Fruit fly (Drosophila melanogaster) whole organism, adult: ENCODE results near the gene Miga.
A peak's percentile ranks its signal among the peaks of the same experiment; 100 is the strongest.

Experiments used
- CG11617 ChIP-seq: fragments of 200-800 bp; sonication (Bioruptor generic); optimal IDR thresholded peaks from 2 replicates; lab custom pipeline; 2017; ENCODE audit warnings: mild to moderate bottlenecking, missing biosample characterization, missing genetic modification reagents, missing genetic modification characterization
- CG12768 ChIP-seq: fragments of 200-800 bp; sonication (Bioruptor generic); optimal IDR thresholded peaks from 2 replicates; lab custom pipeline; 2017; ENCODE audit warnings: missing biosample characterization, missing genetic modification characterization, mild to moderate bottlenecking, moderate library complexity, missing genetic modification reagents
- CG14711 ChIP-seq: fragments of 200-800 bp; sonication (Bioruptor generic); optimal IDR thresholded peaks from 2 replicates; lab custom pipeline; 2018; ENCODE audit warnings: missing biosample characterization, mild to moderate bottlenecking, missing genetic modification characterization, moderate library complexity
- CG1620 ChIP-seq: fragments of 200-800 bp; sonication (Bioruptor generic); optimal IDR thresholded peaks from 2 replicates; lab custom pipeline; 2016; ENCODE audit warnings: missing biosample characterization, missing genetic modification characterization
- CG33017 ChIP-seq: fragments of 200-800 bp; sonication (Bioruptor generic); optimal IDR thresholded peaks from 2 replicates; lab custom pipeline; 2018; ENCODE audit warnings: missing biosample characterization, mild to moderate bottlenecking, missing genetic modification characterization, moderate library complexity
- CG5204 ChIP-seq: fragments of 200-800 bp; sonication (Bioruptor generic); optimal IDR thresholded peaks from 2 replicates; lab custom pipeline; 2016; ENCODE audit warnings: missing biosample characterization, missing genetic modification characterization
- CG7045 ChIP-seq: fragments of 200-800 bp; sonication (Bioruptor generic); optimal IDR thresholded peaks from 2 replicates; lab custom pipeline; 2017; ENCODE audit warnings: missing biosample characterization, mild to moderate bottlenecking, missing genetic modification characterization
- CG7101 ChIP-seq: fragments of 200-800 bp; sonication (Bioruptor generic); optimal IDR thresholded peaks from 2 replicates; lab custom pipeline; 2018; ENCODE audit warnings: missing biosample characterization, mild to moderate bottlenecking, missing genetic modification characterization, moderate library complexity
- Clk ChIP-seq: fragments of 200-800 bp; sonication (Bioruptor generic); optimal IDR thresholded peaks from 2 replicates; lab custom pipeline; 2017; ENCODE audit warnings: missing biosample characterization, missing genetic modification characterization
- Crg-1 ChIP-seq: fragments of 200-800 bp; sonication (Bioruptor generic); optimal IDR thresholded peaks from 2 replicates; lab custom pipeline; 2016; ENCODE audit warnings: missing biosample characterization, missing genetic modification characterization
- Hr96 ChIP-seq: fragments of 200-800 bp; sonication (Bioruptor generic); optimal IDR thresholded peaks from 2 replicates; lab custom pipeline; 2016; ENCODE audit warnings: missing biosample characterization, missing genetic modification characterization
- Mnt ChIP-seq: fragments of 200-800 bp; sonication (Bioruptor generic); optimal IDR thresholded peaks from 2 replicates; lab custom pipeline; 2016; ENCODE audit warnings: missing biosample characterization, mild to moderate bottlenecking, missing genetic modification characterization
- bab1 ChIP-seq: fragments of 200-800 bp; sonication (Bioruptor generic); optimal IDR thresholded peaks from 3 replicates; lab custom pipeline; 2019; ENCODE audit warnings: missing biosample characterization, mild to moderate bottlenecking, missing genetic modification characterization, moderate library complexity
- cic ChIP-seq: fragments of 200-800 bp; sonication (Bioruptor generic); optimal IDR thresholded peaks from 2 replicates; lab custom pipeline; 2017; ENCODE audit warnings: missing biosample characterization, mild to moderate bottlenecking, missing genetic modification characterization, moderate library complexity
- cnc ChIP-seq, 2 experiments: fragments of >200 bp; optimal IDR thresholded peaks; 2 replicates each; lab custom pipeline; 2017
- kay ChIP-seq: fragments of 200-800 bp; sonication (Bioruptor generic); peaks from one replicate; lab custom pipeline; 2016; ENCODE audit warnings: missing biosample characterization, missing genetic modification characterization, borderline replicate concordance
- ovo ChIP-seq: fragments of 200-800 bp; sonication (Bioruptor generic); optimal IDR thresholded peaks from 2 replicates; lab custom pipeline; 2016; ENCODE audit warnings: missing biosample characterization, missing genetic modification characterization
- pad ChIP-seq: fragments of 200-800 bp; sonication (Bioruptor generic); optimal IDR thresholded peaks from 3 replicates; lab custom pipeline; 2017; ENCODE audit warnings: missing biosample characterization, missing genetic modification characterization, mild to moderate bottlenecking, moderate library complexity, missing genetic modification reagents
- tj ChIP-seq: fragments of 200-800 bp; sonication (Bioruptor generic); optimal IDR thresholded peaks from 3 replicates; lab custom pipeline; 2017; ENCODE audit warnings: missing biosample characterization, mild to moderate bottlenecking, missing genetic modification characterization, moderate library complexity
- toe ChIP-seq: fragments of 200-800 bp; sonication (Bioruptor generic); optimal IDR thresholded peaks from 2 replicates; lab custom pipeline; 2016; ENCODE audit warnings: missing biosample characterization, missing genetic modification characterization

Miga gene

DNA sequence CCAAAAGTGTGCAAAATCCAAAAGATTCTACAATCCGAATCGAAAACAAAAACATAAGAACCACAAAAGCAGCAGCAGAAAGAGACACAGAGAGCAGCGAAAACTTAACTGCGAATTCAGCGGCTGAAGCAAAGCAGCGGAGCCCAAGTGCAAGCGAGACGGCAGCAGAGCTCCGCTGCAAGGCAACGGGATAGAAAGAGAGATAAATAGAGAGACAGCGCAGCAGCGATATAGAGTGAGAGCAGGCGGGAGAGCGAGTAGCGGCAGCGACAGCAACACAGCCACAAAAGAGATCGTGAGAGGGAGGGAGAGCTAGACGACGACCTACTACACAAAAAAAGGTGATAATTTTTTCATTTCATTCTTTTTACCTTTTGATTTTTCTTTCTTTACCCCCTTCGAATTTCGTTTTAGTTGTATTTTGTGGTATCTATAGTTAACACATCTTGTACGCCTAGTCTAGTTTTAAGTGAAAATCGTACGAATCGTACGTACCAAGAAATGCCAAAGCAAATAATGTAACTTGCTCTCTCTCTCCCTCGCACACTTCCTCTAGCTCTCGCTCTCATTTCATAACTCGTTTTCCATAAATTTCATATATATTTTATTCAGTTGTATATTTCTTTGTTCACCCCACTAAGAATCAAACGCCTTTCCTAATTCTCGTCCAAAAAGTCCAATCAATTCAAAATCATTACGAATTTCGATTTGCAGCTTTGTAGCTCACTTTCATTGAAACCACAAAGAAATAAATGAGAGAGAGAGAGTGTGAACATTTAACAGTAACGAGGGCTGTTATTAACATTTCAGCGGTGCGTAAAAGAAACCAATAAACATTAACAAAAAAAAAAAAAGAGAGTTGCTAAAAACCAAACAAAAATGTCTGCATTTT is 27.0 kb downstream of the Miga start:
- TF ChIP-seq CG14711 (no peak), kay (GFP tag; lab: Kevin White, UChicago) (peak; percentile 97), pad (GFP tag; lab: Kevin White, UChicago) (no peak), CG11617 (GFP tag; lab: Kevin White, UChicago) (no peak), Hr96 (GFP tag; lab: Kevin White, UChicago) (peak; percentile 29), Mnt (GFP tag; lab: Kevin White, UChicago) (no peak), toe (GFP tag; lab: Kevin White, UChicago) (no peak), bab1 (peak; percentile 65), CG7045 (no peak), CG5204 (GFP tag; lab: Kevin White, UChicago) (no peak)

DNA sequence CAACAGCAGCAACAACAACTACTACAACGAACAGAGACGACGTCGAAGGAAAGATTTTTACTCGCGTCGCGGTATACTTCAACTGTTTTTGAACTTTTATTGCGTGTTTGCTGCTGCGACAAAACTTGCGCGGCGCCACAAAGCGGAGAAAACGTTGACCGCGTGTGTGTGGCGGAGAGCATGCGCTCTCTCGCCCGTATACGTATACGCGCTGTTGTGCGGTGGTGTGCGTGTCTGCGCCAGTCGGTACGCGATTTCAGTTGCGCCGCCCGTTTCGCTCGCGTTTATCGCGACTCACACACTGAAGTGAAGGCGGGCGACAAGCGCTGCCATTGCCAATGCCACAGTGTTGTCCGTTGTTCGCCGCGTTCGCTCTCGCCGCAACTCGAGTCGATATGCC is 27.8 kb downstream of the Miga start:
- TF ChIP-seq kay (GFP tag; lab: Kevin White, UChicago) (peak; percentile 99), CG7101 (tag; lab: Kevin White, UChicago) (peak; percentile 87), CG7045 (peak; percentile 73), Clk (GFP tag; lab: Kevin White, UChicago) (peak; percentile 93), cnc (optimal IDR thresholded peaks at IDR 0.05; lab: Kevin White, UChicago) (no peak), CG33017 (peak; percentile 84), tj (GFP tag; lab: Kevin White, UChicago) (peak; percentile 93), Mnt (GFP tag; lab: Kevin White, UChicago) (peak; percentile 93), CG1620 (GFP tag; lab: Kevin White, UChicago) (peak; percentile 70), CG14711 (peak; percentile 78), CG5204 (GFP tag; lab: Kevin White, UChicago) (peak; percentile 78), bab1 (peak; percentile 100), toe (GFP tag; lab: Kevin White, UChicago) (peak; percentile 93), pad (GFP tag; lab: Kevin White, UChicago) (peak; percentile 85), ovo (GFP tag; lab: Kevin White, UChicago) (peak; percentile 100), cic (GFP tag; lab: Kevin White, UChicago) (peak; percentile 98), Hr96 (GFP tag; lab: Kevin White, UChicago) (peak; percentile 94), CG11617 (GFP tag; lab: Kevin White, UChicago) (peak; percentile 84), Crg-1 (GFP tag; lab: Kevin White, UChicago) (peak; percentile 40), CG12768 (GFP tag; lab: Kevin White, UChicago) (peak; percentile 92)

DNA sequence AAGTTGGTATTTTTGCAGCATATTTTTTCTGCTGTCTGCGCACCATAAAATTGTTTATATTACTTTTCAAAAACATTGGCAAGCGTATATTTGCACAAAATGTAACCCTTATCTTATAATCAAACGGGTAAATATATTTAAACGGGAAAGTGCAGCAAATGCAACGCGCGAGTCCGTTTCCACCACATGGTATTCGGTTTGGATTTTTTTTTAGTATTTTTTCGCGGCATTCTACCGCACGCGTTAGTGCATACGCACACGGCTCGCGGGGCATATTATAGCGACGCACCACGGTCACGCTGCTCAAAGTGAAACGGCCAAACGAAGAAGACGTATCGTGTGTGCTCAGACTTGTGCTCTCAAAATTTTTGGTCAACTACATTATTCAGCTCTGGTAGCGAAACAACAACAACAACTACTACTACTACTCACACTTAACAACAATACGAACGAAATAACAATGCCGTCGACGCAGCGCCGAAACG is 28.6 kb downstream of the Miga start, which contains the start of gene Trf2:
Trf2 (plus strand) TSS at position 302 of the 485 bp plus-strand sequence.
- TF ChIP-seq ovo (GFP tag; lab: Kevin White, UChicago) (no peak), bab1 (peak; percentile 46), Crg-1 (GFP tag; lab: Kevin White, UChicago) (peak; percentile 64), Clk (GFP tag; lab: Kevin White, UChicago) (no peak), tj (GFP tag; lab: Kevin White, UChicago) (no peak), kay (GFP tag; lab: Kevin White, UChicago) (no peak), CG7101 (tag; lab: Kevin White, UChicago) (peak; percentile 52), CG1620 (GFP tag; lab: Kevin White, UChicago) (peak; percentile 36), CG7045 (no peak), pad (GFP tag; lab: Kevin White, UChicago) (no peak), Mnt (GFP tag; lab: Kevin White, UChicago) (peak; percentile 50), CG14711 (no peak)

DNA sequence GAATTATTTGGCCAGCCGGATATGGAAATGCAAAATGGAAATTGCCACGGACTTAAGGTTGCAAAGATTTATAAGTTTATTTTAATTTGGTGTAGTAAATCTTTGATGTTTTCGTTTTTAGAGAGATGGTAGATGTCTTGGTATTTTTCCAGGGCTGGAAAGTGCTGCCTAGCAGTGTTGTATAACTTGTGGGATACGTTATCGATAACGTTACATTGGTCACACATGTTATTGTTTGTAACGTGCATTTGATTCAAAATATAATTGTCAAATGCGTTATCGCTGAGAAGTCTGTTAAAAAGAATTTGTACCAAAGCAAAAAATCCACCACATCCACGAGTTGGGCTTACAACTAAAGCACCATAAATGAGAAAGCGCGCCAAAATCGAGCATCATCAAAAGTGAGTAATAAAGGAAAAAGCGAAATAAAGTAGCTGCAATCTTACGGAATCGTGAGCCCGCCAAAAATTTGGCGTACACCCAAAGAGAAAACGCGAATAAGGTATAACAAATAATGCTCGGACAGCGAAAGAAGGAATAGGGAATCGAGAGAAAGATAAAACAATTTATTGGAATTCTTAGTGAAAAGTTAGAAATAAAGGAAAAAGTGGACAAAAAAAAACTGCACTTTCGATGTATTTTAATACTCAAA is 30.4 kb downstream of the Miga start, which contains the start of gene PIG-T:
PIG-T (minus strand) TSS at position 140 of the 652 bp plus-strand sequence.
- TF ChIP-seq cnc (optimal IDR thresholded peaks at IDR 0.05; lab: Kevin White, UChicago) (no peak), CG1620 (GFP tag; lab: Kevin White, UChicago) (peak; percentile 14), pad (GFP tag; lab: Kevin White, UChicago) (peak; percentile 44), Mnt (GFP tag; lab: Kevin White, UChicago) (peak; percentile 82), CG7101 (tag; lab: Kevin White, UChicago) (peak; percentile 59), toe (GFP tag; lab: Kevin White, UChicago) (no peak), Crg-1 (GFP tag; lab: Kevin White, UChicago) (peak; percentile 26)

DNA sequence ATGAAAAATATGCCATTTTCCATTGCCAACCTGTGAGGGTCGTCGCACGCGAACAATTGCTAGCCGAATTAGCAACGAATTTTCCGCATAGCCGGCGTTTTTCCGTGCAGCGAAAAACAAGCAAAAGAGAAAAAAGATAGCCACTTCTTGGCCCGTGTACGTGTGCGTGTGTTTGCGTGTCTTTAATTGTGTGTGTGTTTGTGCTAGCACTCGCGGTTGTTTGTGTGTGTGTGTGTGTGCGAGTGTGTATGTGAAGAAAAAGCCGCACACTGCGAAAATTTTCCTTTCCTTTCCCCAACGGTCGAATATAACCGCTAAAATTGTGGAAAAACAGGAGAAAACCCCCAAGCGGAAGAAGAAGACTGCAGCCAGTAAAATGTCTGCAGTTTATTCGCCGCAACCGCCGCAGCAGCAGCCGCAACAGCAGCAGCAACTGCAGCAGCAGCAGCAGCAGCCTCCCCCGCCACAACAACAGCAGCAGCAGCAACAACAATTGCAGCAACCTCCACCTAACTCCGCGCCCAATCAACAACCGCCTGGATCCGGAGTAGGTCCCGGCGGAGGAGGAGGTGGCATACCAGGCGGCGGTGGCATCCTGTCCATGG is 38.5 kb downstream of the Miga start:
- no peak for TF ChIP-seq CG14711
